Worm (Caenorhabditis elegans) whole organism, L3 larva: ENCODE data around the gene tnc-2.

ENCODE experiments used
- ZK546.5 ChIP-seq: sonication (generic microtip); optimal IDR thresholded peaks from 2 replicates; lab custom pipeline; 2017; ENCODE audit warnings: missing biosample characterization, missing genetic modification characterization
- aly-2 ChIP-seq: fragments of 150-350 bp; optimal IDR thresholded peaks from 2 replicates; lab custom pipeline; 2014; ENCODE audit warnings: missing biosample characterization, missing genetic modification characterization
- ceh-16 ChIP-seq: sonication (generic microtip); optimal IDR thresholded peaks from 2 replicates; lab custom pipeline; 2017; ENCODE audit warnings: missing biosample characterization, missing genetic modification characterization
- ceh-28 ChIP-seq: fragments of 150-350 bp; optimal IDR thresholded peaks from 2 replicates; lab custom pipeline; 2014; ENCODE audit warnings: missing biosample characterization, missing genetic modification reagents, missing genetic modification characterization
- ceh-82 ChIP-seq: fragments of 150-350 bp; optimal IDR thresholded peaks from 2 replicates; lab custom pipeline; 2014; ENCODE audit warnings: missing biosample characterization, missing genetic modification characterization
- ceh-9 ChIP-seq: sonication (generic microtip); optimal IDR thresholded peaks from 2 replicates; lab custom pipeline; 2018; ENCODE audit warnings: missing biosample characterization, missing genetic modification characterization
- daf-12 ChIP-seq: fragments of 150-350 bp; optimal IDR thresholded peaks from 2 replicates; lab custom pipeline; 2014; ENCODE audit warnings: missing biosample characterization, missing genetic modification reagents, missing genetic modification characterization
- egl-27 ChIP-seq: sonication (generic microtip); optimal IDR thresholded peaks from 4 replicates; lab custom pipeline; 2017; ENCODE audit warnings: missing biosample characterization, missing genetic modification reagents, missing genetic modification characterization
- elt-2 ChIP-seq: sonication (generic microtip); optimal IDR thresholded peaks from 2 replicates; lab custom pipeline; 2016; ENCODE audit warnings: missing genetic modification reagents, mild to moderate bottlenecking, missing genetic modification characterization, missing compliant biosample characterization
- eor-1 ChIP-seq, 2 experiments: fragments of 150-350 bp; optimal IDR thresholded peaks; 2 replicates each; lab custom pipeline; 2014 to 2018; ENCODE audit warnings: missing biosample characterization in 2 of 2, missing genetic modification characterization in 2 of 2
- fkh-10 ChIP-seq: sonication (generic microtip); optimal IDR thresholded peaks from 2 replicates; lab custom pipeline; 2017; ENCODE audit warnings: missing biosample characterization, missing genetic modification reagents, missing genetic modification characterization
- fkh-2 ChIP-seq: fragments of 150-350 bp; optimal IDR thresholded peaks from 2 replicates; lab custom pipeline; 2014; ENCODE audit warnings: missing biosample characterization, missing genetic modification reagents, missing genetic modification characterization
- fos-1 ChIP-seq: fragments of 150-350 bp; optimal IDR thresholded peaks from 2 replicates; lab custom pipeline; 2014; ENCODE audit warnings: missing biosample characterization, missing genetic modification characterization
- jun-1 ChIP-seq: fragments of 150-350 bp; optimal IDR thresholded peaks from 2 replicates; lab custom pipeline; 2014; ENCODE audit warnings: missing biosample characterization, missing genetic modification reagents, missing genetic modification characterization
- lin-15B ChIP-seq: fragments of 150-350 bp; optimal IDR thresholded peaks from 2 replicates; lab custom pipeline; 2014; ENCODE audit warnings: missing biosample characterization, missing genetic modification characterization
- lin-39 ChIP-seq: fragments of 150-350 bp; optimal IDR thresholded peaks from 2 replicates; lab custom pipeline; 2018; ENCODE audit warnings: missing biosample characterization, missing genetic modification reagents, missing genetic modification characterization
- nfya-1 ChIP-seq: sonication (generic microtip); optimal IDR thresholded peaks from 2 replicates; lab custom pipeline; 2017; ENCODE audit warnings: missing genetic modification characterization, mild to moderate bottlenecking, missing compliant biosample characterization, antibody characterized with exemption, moderate library complexity; ENCODE audit not compliant: insufficient read depth
- nhr-23 ChIP-seq: fragments of 150-350 bp; optimal IDR thresholded peaks from 2 replicates; lab custom pipeline; 2014; ENCODE audit warnings: missing biosample characterization, missing genetic modification reagents, missing genetic modification characterization
- nhr-237 ChIP-seq: fragments of 150-350 bp; optimal IDR thresholded peaks from 2 replicates; lab custom pipeline; 2014; ENCODE audit warnings: missing biosample characterization, missing genetic modification characterization
- nhr-25 ChIP-seq: sonication (generic microtip); optimal IDR thresholded peaks from 2 replicates; lab custom pipeline; 2017; ENCODE audit warnings: missing biosample characterization, missing genetic modification characterization
- nhr-67 ChIP-seq: fragments of 150-350 bp; optimal IDR thresholded peaks from 2 replicates; lab custom pipeline; 2014; ENCODE audit warnings: missing biosample characterization, missing genetic modification characterization
- nhr-76 ChIP-seq: fragments of 150-350 bp; sonication (generic microtip); optimal IDR thresholded peaks from 5 replicates; lab custom pipeline; 2014; ENCODE audit warnings: missing biosample characterization, missing genetic modification characterization
- nhr-77 ChIP-seq: fragments of 150-350 bp; optimal IDR thresholded peaks from 2 replicates; lab custom pipeline; 2014; ENCODE audit warnings: missing biosample characterization, missing genetic modification characterization
- pha-4 ChIP-seq: fragments of 150-350 bp; optimal IDR thresholded peaks from 2 replicates; lab custom pipeline; 2014; ENCODE audit warnings: missing biosample characterization, missing genetic modification reagents, missing genetic modification characterization
- pqm-1 ChIP-seq: fragments of 150-350 bp; optimal IDR thresholded peaks from 2 replicates; lab custom pipeline; 2017; ENCODE audit warnings: missing biosample characterization, missing genetic modification characterization, inconsistent platforms
- sea-2 ChIP-seq: fragments of 150-350 bp; sonication (generic microtip); optimal IDR thresholded peaks from 4 replicates; lab custom pipeline; 2014; ENCODE audit warnings: missing biosample characterization, missing genetic modification reagents, missing genetic modification characterization
- skn-1 ChIP-seq: fragments of 150-350 bp; optimal IDR thresholded peaks from 2 replicates; lab custom pipeline; 2014; ENCODE audit warnings: missing biosample characterization, missing genetic modification characterization
- snpc-4 ChIP-seq: fragments of 150-350 bp; optimal IDR thresholded peaks from 2 replicates; lab custom pipeline; 2014; ENCODE audit warnings: missing biosample characterization, missing genetic modification characterization
- tbx-2 ChIP-seq: sonication (generic microtip); optimal IDR thresholded peaks from 2 replicates; lab custom pipeline; 2016; ENCODE audit warnings: mild to moderate bottlenecking, missing genetic modification characterization, missing compliant biosample characterization
- zag-1 ChIP-seq: fragments of 150-350 bp; optimal IDR thresholded peaks from 2 replicates; lab custom pipeline; 2014; ENCODE audit warnings: missing biosample characterization, missing genetic modification characterization
- ztf-11 ChIP-seq: fragments of 150-350 bp; optimal IDR thresholded peaks from 2 replicates; lab custom pipeline; 2014; ENCODE audit warnings: missing biosample characterization, missing genetic modification characterization
- ztf-4 ChIP-seq: fragments of 150-350 bp; optimal IDR thresholded peaks from 2 replicates; lab custom pipeline; 2014; ENCODE audit warnings: missing biosample characterization, missing genetic modification characterization

tnc-2 gene

ce11 chrII:10504729-10505128 lies 38.1 kb downstream of the tnc-2 start:
- TF ChIP-seq nfya-1 (tag; lab: Kevin White, UChicago) (peak; percentile 1), nhr-23 (tag; lab: Kevin White, UChicago) (peak; percentile 58), fos-1 (tag; lab: Kevin White, UChicago) (no peak), nhr-25 (tag; lab: Kevin White, UChicago) (peak; percentile 46), nhr-237 (tag; lab: Kevin White, UChicago) (no peak), jun-1 (tag; lab: Kevin White, UChicago) (peak; percentile 35), egl-27 (tag; lab: Kevin White, UChicago) (no peak), lin-39 (tag; lab: Kevin White, UChicago) (peak; percentile 20), skn-1 (tag; lab: Kevin White, UChicago) (no peak), fkh-10 (GFP tag; lab: Kevin White, UChicago) (no peak), aly-2 (no peak), elt-2 (tag; lab: Kevin White, UChicago) (no peak), lin-15B (tag; lab: Kevin White, UChicago) (no peak), ceh-82 (tag; lab: Kevin White, UChicago) (no peak), pha-4 (tag; lab: Kevin White, UChicago) (peak; percentile 89)

ce11 chrII:10505949-10506348 lies 39.3 kb downstream of the tnc-2 start:
- TF ChIP-seq nhr-67 = no peak
- TF ChIP-seq nhr-23 (tag; lab: Kevin White, UChicago) = peak; percentile 46
- TF ChIP-seq zag-1 (tag; lab: Kevin White, UChicago) = no peak
- no peak for TF ChIP-seq nfya-1 (tag; lab: Kevin White, UChicago)
- no peak for TF ChIP-seq ZK546.5 (tag; lab: Kevin White, UChicago)
- peak; percentile 73 for TF ChIP-seq nhr-25 (tag; lab: Kevin White, UChicago)
- TF ChIP-seq snpc-4 (tag; lab: Kevin White, UChicago) = no peak

DNA sequence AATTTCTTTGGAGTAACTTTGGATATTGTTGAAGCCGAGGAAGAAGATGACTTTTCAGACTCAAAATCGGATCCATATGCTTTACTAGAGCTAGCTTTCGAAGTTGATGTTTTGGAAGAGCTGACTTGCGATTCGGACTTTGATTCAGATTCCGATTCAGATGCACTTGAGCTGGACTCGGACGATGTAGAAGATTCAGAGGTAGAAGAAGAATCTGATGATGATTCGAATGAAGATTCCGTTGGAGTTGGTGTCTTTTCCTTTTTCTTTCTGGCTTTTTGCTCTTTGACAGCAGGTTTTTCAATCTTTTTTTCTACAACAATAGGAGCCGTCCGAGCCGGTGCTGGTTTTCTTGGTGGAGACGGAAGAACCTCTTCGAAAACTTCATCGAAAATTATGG lies 41.3 kb downstream of the tnc-2 start:
- TF ChIP-seq eor-1 (tag; optimal IDR thresholded peaks at IDR 0.05; lab: Kevin White, UChicago) = no peak
- TF ChIP-seq nhr-76 = no peak
- TF ChIP-seq fkh-2 (tag; lab: Kevin White, UChicago) = no peak
- TF ChIP-seq ceh-28 (tag; lab: Kevin White, UChicago) = no peak
- TF ChIP-seq ceh-82 (tag; lab: Kevin White, UChicago) = no peak
- TF ChIP-seq sea-2 (GFP tag; lab: Kevin White, UChicago) = no peak
- TF ChIP-seq nhr-25 (tag; lab: Kevin White, UChicago) = no peak
- TF ChIP-seq egl-27 (tag; lab: Kevin White, UChicago) = no peak
- TF ChIP-seq nhr-77 (tag; lab: Kevin White, UChicago) = no peak
- TF ChIP-seq lin-39 (tag; lab: Kevin White, UChicago) = no peak
- TF ChIP-seq jun-1 (tag; lab: Kevin White, UChicago) = no peak
- no peak for TF ChIP-seq ceh-16 (tag; lab: Kevin White, UChicago)
- no peak for TF ChIP-seq pha-4 (tag; lab: Kevin White, UChicago)
- TF ChIP-seq nhr-237 (tag; lab: Kevin White, UChicago) = no peak
- no peak for TF ChIP-seq ztf-4 (tag; lab: Kevin White, UChicago)
- no peak for TF ChIP-seq daf-12 (tag; lab: Kevin White, UChicago)

DNA sequence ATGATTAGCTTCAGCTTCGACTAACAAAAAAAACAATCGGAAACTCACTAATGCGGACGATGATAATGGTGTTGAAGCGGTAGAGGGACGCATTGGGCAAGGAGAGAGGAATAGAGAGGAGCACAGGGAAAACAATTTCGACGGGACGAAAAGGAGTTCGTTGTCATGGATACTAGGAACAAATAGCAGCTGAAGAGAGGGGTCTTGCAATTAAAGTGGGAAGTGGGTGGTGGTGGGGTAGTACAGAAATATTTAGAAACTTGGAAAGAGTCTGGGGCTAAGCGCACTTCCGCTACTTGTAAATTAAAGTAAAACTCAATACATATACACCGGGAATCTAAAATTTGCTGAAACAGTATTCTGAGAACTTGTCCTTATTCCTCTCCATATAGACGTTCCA lies 43.1 kb downstream of the tnc-2 start, which contains the start of gene F59B10.2:
Gene F59B10.2, minus strand, starts transcription at position 101 of the 400 bp plus-strand sequence.
- no peak for TF ChIP-seq elt-2 (tag; lab: Kevin White, UChicago)
- no peak for TF ChIP-seq nhr-23 (tag; lab: Kevin White, UChicago)
- TF ChIP-seq skn-1 (tag; lab: Kevin White, UChicago) = no peak
- no peak for TF ChIP-seq pqm-1 (tag; lab: Kevin White, UChicago)
- no peak for TF ChIP-seq zag-1 (tag; lab: Kevin White, UChicago)
- TF ChIP-seq ztf-11 (tag; lab: Kevin White, UChicago) = no peak
- TF ChIP-seq fos-1 (tag; lab: Kevin White, UChicago) = no peak
- TF ChIP-seq tbx-2 (tag; lab: Kevin White, UChicago) = no peak

- TF ChIP-seq pha-4 (tag; lab: Kevin White, UChicago) = peak; percentile 63
- TF ChIP-seq ceh-9 (tag; lab: Kevin White, UChicago) = no peak
Observed at ce11 chrII:10510242-10510641, 43.6 kb downstream of the tnc-2 start, which contains the start of gene F59B10.3. Gene F59B10.3 (plus strand): TSS chrII:10510542.
